Worm (Caenorhabditis elegans): ENCODE measurements around the gene vps-26.

DNA sequence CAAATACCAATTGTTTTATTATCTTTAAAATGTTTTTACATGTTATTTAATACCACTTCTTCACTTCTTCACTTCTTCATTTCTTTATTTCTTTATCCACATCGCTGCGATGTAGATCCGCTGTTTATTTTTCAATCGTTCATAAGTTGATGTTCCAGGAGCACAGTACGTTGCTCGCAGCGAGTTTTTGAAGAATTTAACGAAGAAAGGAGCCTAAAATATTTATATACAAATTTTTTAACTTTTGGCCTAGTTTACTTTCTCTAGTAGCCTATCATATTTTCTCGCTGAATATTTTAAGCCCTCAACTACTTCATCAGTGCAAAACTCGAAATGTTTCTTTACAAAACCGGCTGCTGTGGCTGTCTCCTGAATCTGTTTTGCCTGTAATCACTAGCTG, 23.4 kb downstream of the vps-26 start:
- TF ChIP-seq unc-62 (GFP tag; optimal IDR thresholded peaks at IDR 0.05), result no peak
- no peak for TF ChIP-seq nhr-76 (tag; optimal IDR thresholded peaks at IDR 0.05)
- no peak for TF ChIP-seq nhr-2 (tag; optimal IDR thresholded peaks at IDR 0.05)
- TF ChIP-seq unc-39 (tag; optimal IDR thresholded peaks at IDR 0.05), result no peak
- TF ChIP-seq ztf-11 (tag; optimal IDR thresholded peaks at IDR 0.05), result no peak
- no peak for TF ChIP-seq ceh-43 (GFP tag; optimal IDR thresholded peaks at IDR 0.05)
- TF ChIP-seq snpc-4 (tag; optimal IDR thresholded peaks at IDR 0.05), result no peak
- TF ChIP-seq lsy-2 (tag; optimal IDR thresholded peaks at IDR 0.05), result no peak
- no peak for TF ChIP-seq elt-3 (tag; optimal IDR thresholded peaks at IDR 0.05)
- no peak for TF ChIP-seq mep-1 (tag; optimal IDR thresholded peaks at IDR 0.05)
- TF ChIP-seq nhr-12 (tag; optimal IDR thresholded peaks at IDR 0.05), result no peak

All from whole organism, mixed stage, embryonic.